Fruit fly (Drosophila melanogaster) whole organism, wandering third instar larva: ENCODE measurements around the gene plh.

ENCODE experiments used
- CG9705 ChIP-seq: fragments of 200-800 bp; sonication (Bioruptor generic); optimal IDR thresholded peaks from 2 replicates; lab custom pipeline; 2018; ENCODE audit warnings: missing biosample characterization, mild to moderate bottlenecking, missing genetic modification characterization
- Dfd ChIP-seq: fragments of >200 bp; optimal IDR thresholded peaks from 2 replicates; lab custom pipeline; 2017; ENCODE audit warnings: missing biosample characterization, missing genetic modification characterization
- Mio ChIP-seq: sonication (Bioruptor generic); optimal IDR thresholded peaks from 2 replicates; lab custom pipeline; 2016; ENCODE audit warnings: missing biosample characterization, missing genetic modification characterization
- dsf ChIP-seq: sonication (Bioruptor generic); optimal IDR thresholded peaks from 2 replicates; lab custom pipeline; 2016; ENCODE audit warnings: missing biosample characterization, missing genetic modification characterization, borderline replicate concordance
- fru ChIP-seq: fragments of 200-800 bp; sonication (Bioruptor generic); optimal IDR thresholded peaks from 3 replicates; lab custom pipeline; 2016; ENCODE audit warnings: missing biosample characterization, mild to moderate bottlenecking, missing genetic modification characterization
- jim ChIP-seq: fragments of 175-275, 200-325 bp; sonication (Bioruptor generic); optimal IDR thresholded peaks from 2 replicates; lab custom pipeline; 2016; ENCODE audit warnings: missing biosample characterization, mild to moderate bottlenecking, missing genetic modification characterization
- lola ChIP-seq: fragments of >200 bp; optimal IDR thresholded peaks from 2 replicates; lab custom pipeline; 2017; ENCODE audit warnings: missing biosample characterization, missing genetic modification characterization
- pan ChIP-seq: fragments of >200 bp; optimal IDR thresholded peaks from 2 replicates; lab custom pipeline; 2017
- psq ChIP-seq: fragments of 200-800 bp; sonication (Bioruptor generic); optimal IDR thresholded peaks from 3 replicates; lab custom pipeline; 2017; ENCODE audit warnings: missing biosample characterization, mild to moderate bottlenecking, missing genetic modification characterization, moderate library complexity
- woc ChIP-seq: sonication (Bioruptor generic); optimal IDR thresholded peaks from 2 replicates; lab custom pipeline; 2016; ENCODE audit warnings: missing biosample characterization, mild to moderate bottlenecking, missing genetic modification characterization

- TF ChIP-seq CG9705 (GFP tag; lab: Kevin White, UChicago) (no peak), dsf (no peak), pan (lab: Kevin White, UChicago) (no peak), psq (GFP tag; lab: Kevin White, UChicago) (no peak), Mio (GFP tag; lab: Kevin White, UChicago) (no peak), lola (GFP tag; lab: Kevin White, UChicago) (no peak), woc (GFP tag; lab: Kevin White, UChicago) (peak; percentile 38), jim (GFP tag; lab: Kevin White, UChicago) (no peak), Dfd (no peak), fru (GFP tag; lab: Kevin White, UChicago) (no peak)
These were observed 36.1 kb downstream of the plh start for dm6 chr3R:4974514-4975314.
